Worm (Caenorhabditis elegans) whole organism, L3 larva: Measurements from ENCODE around the gene C54E10.11.

Source experiments
- nhr-43 ChIP-seq: sonication (generic microtip); optimal IDR thresholded peaks from 2 replicates; lab custom pipeline; 2016; ENCODE audit warnings: mild to moderate bottlenecking, missing genetic modification characterization, missing compliant biosample characterization; ENCODE audit not compliant: poor library complexity, severe bottlenecking
- tbx-2 ChIP-seq: sonication (generic microtip); optimal IDR thresholded peaks from 2 replicates; lab custom pipeline; 2016; ENCODE audit warnings: mild to moderate bottlenecking, missing genetic modification characterization, missing compliant biosample characterization

DNA sequence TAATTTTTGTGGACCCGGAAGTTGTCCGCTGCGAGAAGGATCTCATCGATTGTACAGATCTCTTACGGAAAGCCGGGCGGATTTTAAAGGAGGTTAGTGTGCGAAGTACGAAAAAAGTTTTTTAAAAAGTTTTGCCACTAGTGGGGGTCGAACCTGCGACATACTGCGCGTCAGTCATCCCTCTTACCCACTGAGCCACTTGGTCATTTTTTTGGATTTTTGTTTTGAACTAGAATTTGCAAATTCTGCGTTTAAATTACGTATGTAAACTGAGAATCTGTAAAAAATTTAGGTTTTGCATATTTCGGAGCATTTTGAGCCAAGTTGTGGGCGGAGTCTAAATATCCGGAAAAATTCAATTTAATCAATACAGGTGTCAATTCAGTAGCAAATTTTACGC, 46.6 kb upstream of the C54E10.11 start:
- no peak for TF ChIP-seq nhr-43 (tag; lab: Kevin White, UChicago)
- no peak for TF ChIP-seq tbx-2 (tag; lab: Kevin White, UChicago)
